Worm (Caenorhabditis elegans): Measurements from ENCODE around the gene C27H6.8.
A peak's percentile ranks its signal among the peaks of the same experiment; 100 is the strongest.

C27H6.8 gene

DNA sequence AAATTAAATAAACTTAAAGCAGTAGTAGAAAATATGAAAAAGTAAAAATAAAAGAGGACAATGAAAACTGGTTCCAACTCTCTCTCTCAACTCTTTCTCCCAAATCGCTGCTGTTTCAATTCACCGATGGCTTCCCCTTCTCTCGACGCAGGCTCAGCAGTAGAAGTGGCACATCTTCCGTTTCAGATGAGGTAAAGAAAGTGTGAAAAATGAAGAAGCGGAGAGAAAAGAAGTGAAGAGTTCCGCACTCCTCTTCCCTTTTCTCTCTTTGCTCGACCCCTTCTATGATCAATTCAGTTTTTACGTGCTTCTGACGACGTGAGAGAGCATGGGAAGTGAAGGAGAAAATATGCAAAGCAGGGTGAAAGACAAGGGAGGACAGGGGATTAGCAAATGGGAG is 13.3 kb downstream of the C27H6.8 start:
- TF ChIP-seq ceh-31 (tag; optimal IDR thresholded peaks at IDR 0.05) (peak; percentile 30), hlh-8 (tag; optimal IDR thresholded peaks at IDR 0.05) (no peak), ttx-3 (tag; optimal IDR thresholded peaks at IDR 0.05) (no peak), ref-2 (tag; optimal IDR thresholded peaks at IDR 0.05) (no peak), lin-11 (tag; optimal IDR thresholded peaks at IDR 0.05) (no peak), unc-55 (GFP tag; optimal IDR thresholded peaks at IDR 0.05) (no peak), nfya-1 (tag; optimal IDR thresholded peaks at IDR 0.05) (peak; percentile 28), ceh-18 (tag; optimal IDR thresholded peaks at IDR 0.05) (no peak), unc-42 (tag; optimal IDR thresholded peaks at IDR 0.05) (peak; percentile 62)

DNA sequence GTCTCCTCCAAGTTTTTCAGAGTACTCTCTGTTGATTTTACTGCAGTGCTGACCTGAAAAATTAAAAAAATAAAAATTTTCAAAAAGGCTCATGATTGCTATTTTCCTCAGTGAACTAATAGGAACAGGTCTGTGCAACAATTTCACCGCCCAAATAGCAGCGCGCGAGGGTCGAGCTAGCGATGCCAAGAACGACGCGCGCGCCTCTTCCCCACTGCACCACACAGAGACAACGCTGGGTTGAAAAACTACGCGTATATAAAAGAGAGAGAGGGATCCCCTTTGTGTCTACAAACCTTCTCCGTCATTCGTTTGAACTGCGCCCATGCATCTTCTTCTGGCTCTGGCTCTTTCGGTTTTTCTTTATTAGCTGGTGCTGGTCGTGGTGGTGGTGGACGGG is 17.5 kb downstream of the C27H6.8 start:
- TF ChIP-seq tbx-7 (tag; optimal IDR thresholded peaks at IDR 0.05), result peak; percentile 54
- no peak for TF ChIP-seq nhr-11 (tag; optimal IDR thresholded peaks at IDR 0.05)
- TF ChIP-seq unc-55 (GFP tag; optimal IDR thresholded peaks at IDR 0.05), result no peak
- TF ChIP-seq hlh-15 (tag; optimal IDR thresholded peaks at IDR 0.05), result peak; percentile 93
- TF ChIP-seq fkh-6 (tag; optimal IDR thresholded peaks at IDR 0.05), result peak; percentile 94
- TF ChIP-seq pqm-1 (tag; optimal IDR thresholded peaks at IDR 0.05), result peak; percentile 90
- peak; percentile 43 for TF ChIP-seq odd-2 (tag; optimal IDR thresholded peaks at IDR 0.05)
- TF ChIP-seq pag-3 (tag; optimal IDR thresholded peaks at IDR 0.05; ENCODE audit: borderline replicate concordance), result peak; percentile 85
- peak; percentile 90 for TF ChIP-seq ceh-9 (tag; optimal IDR thresholded peaks at IDR 0.05)
- TF ChIP-seq eyg-1 (tag; optimal IDR thresholded peaks at IDR 0.05), result peak; percentile 81
- peak; percentile 90 for TF ChIP-seq npax-4 (tag; optimal IDR thresholded peaks at IDR 0.05)
- TF ChIP-seq sdc-2 (tag; optimal IDR thresholded peaks at IDR 0.05), result peak; percentile 85
- no peak for TF ChIP-seq ceh-22 (tag; optimal IDR thresholded peaks at IDR 0.05)
- TF ChIP-seq fkh-10 (GFP tag; optimal IDR thresholded peaks at IDR 0.05), result peak; percentile 15
- TF ChIP-seq ceh-18 (tag; optimal IDR thresholded peaks at IDR 0.05), result peak; percentile 89
- peak; percentile 77 for TF ChIP-seq rnt-1 (tag; optimal IDR thresholded peaks at IDR 0.05)
- peak; percentile 77 for TF ChIP-seq lim-6 (tag; optimal IDR thresholded peaks at IDR 0.05)
- TF ChIP-seq ceh-24 (tag; optimal IDR thresholded peaks at IDR 0.05), result peak; percentile 68
- TF ChIP-seq unc-42 (tag; optimal IDR thresholded peaks at IDR 0.05), result peak; percentile 78
- TF ChIP-seq pha-2 (tag; optimal IDR thresholded peaks at IDR 0.05), result peak; percentile 80
- TF ChIP-seq ceh-6 (GFP tag; optimal IDR thresholded peaks at IDR 0.05), result peak; percentile 94
- peak; percentile 87 for TF ChIP-seq ceh-45 (GFP tag; IDR thresholded peaks at IDR 0.05)
- peak; percentile 91 for TF ChIP-seq C38D4.7 (GFP tag; optimal IDR thresholded peaks at IDR 0.05)
- TF ChIP-seq ama-1 (optimal IDR thresholded peaks at IDR 0.05), result no peak
- TF ChIP-seq K09A11.1 (tag; optimal IDR thresholded peaks at IDR 0.05; ENCODE audit: insufficient read depth), result peak; percentile 61
- TF ChIP-seq ceh-34 (tag; optimal IDR thresholded peaks at IDR 0.05), result peak; percentile 95
- peak; percentile 78 for TF ChIP-seq ceh-48 (tag; optimal IDR thresholded peaks at IDR 0.05)
- TF ChIP-seq ceh-30 (tag; optimal IDR thresholded peaks at IDR 0.05), result peak; percentile 38
- peak; percentile 95 for TF ChIP-seq ceh-14 (tag; optimal IDR thresholded peaks at IDR 0.05)
- peak; percentile 60 for TF ChIP-seq pros-1 (tag; optimal IDR thresholded peaks at IDR 0.05)
- TF ChIP-seq ahr-1 (tag; optimal IDR thresholded peaks at IDR 0.05), result peak; percentile 63
- TF ChIP-seq pat-9 (tag; optimal IDR thresholded peaks at IDR 0.05), result peak; percentile 95
- peak; percentile 90 for TF ChIP-seq hlh-13 (GFP tag; optimal IDR thresholded peaks at IDR 0.05)
- TF ChIP-seq hlh-30 (tag; optimal IDR thresholded peaks at IDR 0.05; ENCODE audit: insufficient read depth), result peak; percentile 42
- peak; percentile 88 for TF ChIP-seq C08G9.2 (tag; optimal IDR thresholded peaks at IDR 0.05)
- peak; percentile 93 for TF ChIP-seq elt-2 (tag; optimal IDR thresholded peaks at IDR 0.05)
- TF ChIP-seq F13H6.1 (tag; optimal IDR thresholded peaks at IDR 0.05), result peak; percentile 94
- TF ChIP-seq nfya-1 (tag; optimal IDR thresholded peaks at IDR 0.05), result peak; percentile 78
- peak; percentile 83 for TF ChIP-seq ref-2 (tag; optimal IDR thresholded peaks at IDR 0.05)
- TF ChIP-seq T23F11.4 (GFP tag; optimal IDR thresholded peaks at IDR 0.05), result peak; percentile 93
- peak; percentile 74 for TF ChIP-seq zip-5 (tag; optimal IDR thresholded peaks at IDR 0.05)
- peak; percentile 95 for TF ChIP-seq dmd-4 (tag; optimal IDR thresholded peaks at IDR 0.05; ENCODE audit: borderline replicate concordance)
- peak; percentile 89 for TF ChIP-seq K02D7.2 (tag; optimal IDR thresholded peaks at IDR 0.05)
- TF ChIP-seq dve-1 (tag; optimal IDR thresholded peaks at IDR 0.05), result peak; percentile 76
- peak; percentile 79 for TF ChIP-seq hlh-8 (tag; optimal IDR thresholded peaks at IDR 0.05)
- peak; percentile 95 for TF ChIP-seq ztf-16 (tag; optimal IDR thresholded peaks at IDR 0.05)
- peak; percentile 97 for TF ChIP-seq gmeb-2 (tag; optimal IDR thresholded peaks at IDR 0.05)

All from whole organism, late embryonic.